Fruit fly (Drosophila melanogaster): ENCODE results near the gene CG43680.

DNA sequence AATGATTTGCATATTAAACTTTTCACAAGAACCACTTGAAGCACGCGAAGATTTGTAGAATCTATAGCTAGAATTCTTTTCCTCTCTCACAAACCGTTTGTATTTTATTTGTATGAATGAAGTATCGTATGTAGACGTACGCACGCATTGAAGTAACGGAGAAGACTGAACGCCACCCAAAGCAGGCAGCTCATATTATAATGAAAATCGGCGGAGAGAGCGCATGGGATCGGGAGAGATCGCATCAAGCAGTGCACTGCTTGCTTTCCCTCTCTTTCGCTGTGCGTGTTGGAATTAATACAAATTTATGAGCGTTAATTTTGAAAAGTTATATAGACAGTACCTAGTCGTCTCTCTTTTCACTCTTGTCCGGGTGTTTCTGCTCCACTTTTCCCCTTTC lies 26.1 kb upstream of the CG43680 start:
- TF ChIP-seq CG34406 (GFP tag; optimal IDR thresholded peaks at IDR 0.05) (no peak), OdsH (GFP tag; optimal IDR thresholded peaks at IDR 0.05) (no peak), Hr39 (GFP tag; optimal IDR thresholded peaks at IDR 0.05) (no peak)

All from whole organism, prepupa.